Fruit fly (Drosophila melanogaster) whole organism, wandering third instar larva: ENCODE data around the gene Cyp9f3.

Source experiments
- Dif ChIP-seq: fragments of 200-275, 200-300 bp; sonication (Bioruptor generic); optimal IDR thresholded peaks from 2 replicates; lab custom pipeline; 2018; ENCODE audit warnings: missing biosample characterization, missing genetic modification characterization; ENCODE audit not compliant: partially characterized antibody
- GATAd ChIP-seq: sonication (Bioruptor generic); optimal IDR thresholded peaks from 2 replicates; lab custom pipeline; 2016; ENCODE audit warnings: missing biosample characterization, missing genetic modification characterization
- Hr78 ChIP-seq: fragments of >200 bp; optimal IDR thresholded peaks from 2 replicates; lab custom pipeline; 2017; ENCODE audit warnings: missing biosample characterization, missing genetic modification characterization
- Hr83 ChIP-seq: fragments of 200-300 bp; sonication (Bioruptor generic); optimal IDR thresholded peaks from 2 replicates; lab custom pipeline; 2016; ENCODE audit warnings: missing biosample characterization, mild to moderate bottlenecking, missing genetic modification characterization, moderate library complexity; ENCODE audit not compliant: poor library complexity, severe bottlenecking
- Myc ChIP-seq: fragments of >200 bp; optimal IDR thresholded peaks from 2 replicates; lab custom pipeline; 2017
- N ChIP-seq: fragments of >200 bp; optimal IDR thresholded peaks from 2 replicates; lab custom pipeline; 2018; ENCODE audit warnings: missing biosample characterization, missing external identifiers, missing genetic modification characterization
- Sp1 ChIP-seq: fragments of 200-800 bp; sonication (Bioruptor generic); optimal IDR thresholded peaks from 3 replicates; lab custom pipeline; 2019; ENCODE audit warnings: missing biosample characterization, mild to moderate bottlenecking, missing genetic modification characterization, moderate library complexity
- Vsx2 ChIP-seq: fragments of 200-300, 225-300 bp; sonication (Bioruptor generic); optimal IDR thresholded peaks from 2 replicates; lab custom pipeline; 2018; ENCODE audit warnings: missing biosample characterization, missing genetic modification characterization; ENCODE audit not compliant: partially characterized antibody
- dl ChIP-seq, 2 experiments: fragments of 175-275, 200-275 bp in 1 of 2; fragments of 200-275 bp in 1 of 2; sonication (Bioruptor generic); optimal IDR thresholded peaks; lab custom pipeline; 2018; ENCODE audit warnings: mild to moderate bottlenecking in 2 of 2, missing biosample characterization in 2 of 2, missing genetic modification characterization in 2 of 2, moderate library complexity in 2 of 2; ENCODE audit not compliant: partially characterized antibody in 2 of 2, insufficient read depth in 1 of 2
- fru ChIP-seq: fragments of 200-800 bp; sonication (Bioruptor generic); optimal IDR thresholded peaks from 3 replicates; lab custom pipeline; 2016; ENCODE audit warnings: missing biosample characterization, mild to moderate bottlenecking, missing genetic modification characterization
- lola ChIP-seq: fragments of >200 bp; optimal IDR thresholded peaks from 2 replicates; lab custom pipeline; 2017; ENCODE audit warnings: missing biosample characterization, missing genetic modification characterization
- sv ChIP-seq: fragments of 200-800 bp; sonication (Bioruptor generic); optimal IDR thresholded peaks from 3 replicates; lab custom pipeline; 2016; ENCODE audit warnings: missing biosample characterization, missing genetic modification characterization

DNA sequence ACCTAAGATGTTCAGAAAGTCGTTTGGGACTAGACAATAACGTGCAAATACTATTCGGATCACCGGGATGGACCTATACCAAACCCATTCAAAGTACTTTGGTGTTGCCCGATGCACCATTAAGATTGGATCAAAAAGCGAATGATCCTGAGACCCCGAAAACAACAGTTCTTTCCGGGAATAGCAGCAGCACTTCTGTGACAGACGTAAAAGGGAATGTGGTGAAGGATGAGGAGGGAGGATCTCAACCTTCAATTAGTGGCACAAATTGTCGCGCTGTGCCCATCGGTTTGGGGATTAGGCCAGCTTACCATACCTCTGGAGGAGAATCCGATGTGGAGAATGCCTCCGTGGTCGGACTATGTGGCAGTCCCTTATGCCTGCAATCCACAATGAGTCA, 49.6 kb upstream of the Cyp9f3 start:
- no peak for TF ChIP-seq fru (GFP tag; lab: Kevin White, UChicago)
- TF ChIP-seq lola = no peak
- TF ChIP-seq Dif (GFP tag; lab: Kevin White, UChicago) = no peak
- no peak for TF ChIP-seq sv (GFP tag; lab: Kevin White, UChicago)
- no peak for TF ChIP-seq GATAd (GFP tag; lab: Kevin White, UChicago)
- no peak for TF ChIP-seq Hr83 (GFP tag; lab: Kevin White, UChicago)
- no peak for TF ChIP-seq Sp1 (GFP tag; lab: Kevin White, UChicago)
- no peak for TF ChIP-seq Myc (lab: Kevin White, UChicago)
- TF ChIP-seq Hr78 (GFP tag; lab: Kevin White, UChicago) = no peak
- TF ChIP-seq N (GFP tag; lab: Kevin White, UChicago) = no peak
- TF ChIP-seq Vsx2 (GFP tag; lab: Kevin White, UChicago) = no peak
- TF ChIP-seq dl (GFP tag; optimal IDR thresholded peaks at IDR 0.05; lab: Kevin White, UChicago; ENCODE audit: insufficient read depth in 1 of 2, partially characterized antibody in 2 of 2) = no peak
